Fruit fly (Drosophila melanogaster) S2 (cell line): Measurements from ENCODE around the gene Obp99c.

Source experiments
- CG8478 ChIP-seq: fragments of >200 bp; optimal IDR thresholded peaks from 2 replicates; lab custom pipeline; 2018
- CTCF ChIP-seq, 2 experiments: fragments of >200 bp; optimal IDR thresholded peaks; 2 replicates each; lab custom pipeline; 2018

- no peak for TF ChIP-seq CTCF (optimal IDR thresholded peaks at IDR 0.05; lab: Kevin White, UChicago)
- TF ChIP-seq CG8478: no peak
Observed at dm6 chr3R:29668777-29669176, 20.3 kb downstream of the Obp99c start, which contains the start of the genes ppk20 and ppk30.
